Worm (Caenorhabditis elegans) whole organism, L4 larva: ENCODE results near the gene rbm-34.

Experiments used
- F26F4.8 ChIP-seq: fragments of 200-800 bp; sonication (Bioruptor generic); conservative IDR thresholded peaks from 2 replicates; pipeline ENCODE4 v1.3.6; 2022; ENCODE audit warnings: missing genetic modification characterization, missing compliant biosample characterization
- F44E2.7 ChIP-seq: fragments of 200-800 bp; sonication (Bioruptor generic); IDR thresholded peaks from 2 replicates; pipeline ENCODE4 v2.1.2; 2022; ENCODE audit warnings: missing genetic modification characterization, missing compliant biosample characterization
- R02D3.7 ChIP-seq: fragments of 150-350 bp; sonication (generic microtip); optimal IDR thresholded peaks from 3 replicates; lab custom pipeline; 2014; ENCODE audit warnings: missing biosample characterization, missing genetic modification characterization
- T26A8.4 ChIP-seq: fragments of 200-800 bp; sonication (Bioruptor generic); IDR thresholded peaks from 2 replicates; pipeline ENCODE4 v1.3.6; 2022; ENCODE audit warnings: missing genetic modification characterization, missing compliant biosample characterization
- Y105C5A.15 ChIP-seq: fragments of 200-800 bp; sonication (Bioruptor generic); IDR thresholded peaks from 2 replicates; pipeline ENCODE4 v1.3.6; 2022; ENCODE audit warnings: missing genetic modification characterization, missing compliant biosample characterization
- aly-2 ChIP-seq: sonication (generic microtip); optimal IDR thresholded peaks from 2 replicates; lab custom pipeline; 2018; ENCODE audit warnings: missing biosample characterization, missing genetic modification characterization
- ama-1 ChIP-seq: fragments of 150-350 bp; optimal IDR thresholded peaks from 2 replicates; lab custom pipeline; 2014; ENCODE audit warnings: inconsistent platforms, mixed read lengths
- ceh-20 ChIP-seq: fragments of 200-800 bp; sonication (Bioruptor generic); IDR thresholded peaks from 2 replicates; pipeline ENCODE4 v1.3.6; 2022; ENCODE audit warnings: missing genetic modification reagents, missing genetic modification characterization, missing compliant biosample characterization
- ceh-44 ChIP-seq: fragments of 200-800 bp; sonication (Bioruptor generic); IDR thresholded peaks from 2 replicates; pipeline ENCODE4 v1.3.6; 2022; ENCODE audit warnings: missing genetic modification reagents, missing genetic modification characterization, missing compliant biosample characterization
- ctbp-1 ChIP-seq: fragments of 200-800 bp; sonication (Bioruptor generic); IDR thresholded peaks from 2 replicates; pipeline ENCODE4 v1.3.6; 2022; ENCODE audit warnings: missing genetic modification reagents, missing genetic modification characterization, missing compliant biosample characterization
- daf-12 ChIP-seq: fragments of 150-350 bp; optimal IDR thresholded peaks from 2 replicates; lab custom pipeline; 2014; ENCODE audit warnings: missing biosample characterization, missing genetic modification reagents, missing genetic modification characterization
- daf-16 ChIP-seq, 3 experiments: sonication (generic microtip); optimal IDR thresholded peaks; 2 replicates each; lab custom pipeline; 2016 to 2017; ENCODE audit warnings: missing genetic modification characterization in 3 of 3, missing genetic modification reagents in 3 of 3, mild to moderate bottlenecking in 2 of 3, missing compliant biosample characterization in 2 of 3, missing biosample characterization in 1 of 3, moderate library complexity in 1 of 3
- daf-8 ChIP-seq: fragments of 200-800 bp; sonication (Bioruptor generic); IDR thresholded peaks from 2 replicates; pipeline ENCODE4 v1.3.6; 2022; ENCODE audit warnings: missing genetic modification characterization, missing compliant biosample characterization
- dpl-1 ChIP-seq: fragments of 150-350 bp; optimal IDR thresholded peaks from 2 replicates; lab custom pipeline; 2014; ENCODE audit warnings: missing biosample characterization, missing genetic modification reagents, missing genetic modification characterization
- duxl-1 ChIP-seq: sonication (generic microtip); optimal IDR thresholded peaks from 2 replicates; lab custom pipeline; 2016; ENCODE audit warnings: mild to moderate bottlenecking, missing genetic modification characterization, moderate library complexity, missing compliant biosample characterization; ENCODE audit not compliant: poor library complexity
- egl-43 ChIP-seq: fragments of 200-800 bp; sonication (Bioruptor generic); IDR thresholded peaks from 2 replicates; pipeline ENCODE4 v1.3.6; 2022; ENCODE audit warnings: missing genetic modification reagents, missing genetic modification characterization, missing compliant biosample characterization
- fkh-10 ChIP-seq: fragments of 150-350 bp; optimal IDR thresholded peaks from 2 replicates; lab custom pipeline; 2014; ENCODE audit warnings: missing biosample characterization, missing genetic modification reagents, missing genetic modification characterization
- gei-8 ChIP-seq: fragments of 200-800 bp; sonication (Bioruptor generic); optimal IDR thresholded peaks from 2 replicates; lab custom pipeline; 2018; ENCODE audit warnings: mild to moderate bottlenecking, missing genetic modification characterization, missing compliant biosample characterization
- hlh-11 ChIP-seq: fragments of 200-800 bp; sonication (Bioruptor generic); optimal IDR thresholded peaks from 2 replicates; lab custom pipeline; 2018; ENCODE audit warnings: mild to moderate bottlenecking, missing genetic modification characterization, missing compliant biosample characterization
- hlh-30 ChIP-seq: sonication (generic microtip); optimal IDR thresholded peaks from 2 replicates; lab custom pipeline; 2017; ENCODE audit warnings: antibody characterized with exemption, mild to moderate bottlenecking, missing genetic modification characterization, missing compliant biosample characterization; ENCODE audit not compliant: insufficient read depth
- jun-1 ChIP-seq: fragments of 150-350 bp; optimal IDR thresholded peaks from 2 replicates; lab custom pipeline; 2014; ENCODE audit warnings: missing biosample characterization, missing genetic modification reagents, missing genetic modification characterization
- lin-13 ChIP-seq: fragments of 150-350 bp; optimal IDR thresholded peaks from 2 replicates; lab custom pipeline; 2014; ENCODE audit warnings: missing biosample characterization, missing genetic modification reagents, missing genetic modification characterization
- lin-29 ChIP-seq: fragments of 200-800 bp; sonication (Bioruptor generic); IDR thresholded peaks from 2 replicates; pipeline ENCODE4 v1.3.6; 2022; ENCODE audit warnings: missing genetic modification reagents, missing genetic modification characterization, missing compliant biosample characterization
- lin-39 ChIP-seq: fragments of 150-350 bp; optimal IDR thresholded peaks from 2 replicates; lab custom pipeline; 2014; ENCODE audit warnings: missing biosample characterization, missing genetic modification reagents, missing genetic modification characterization
- madf-5 ChIP-seq, 2 experiments: fragments of 200-800 bp; sonication (Bioruptor generic); IDR thresholded peaks; 2 replicates each; pipeline ENCODE4 v1.3.6; 2022; ENCODE audit warnings: missing compliant biosample characterization in 2 of 2, missing genetic modification characterization in 2 of 2
- mdl-1 ChIP-seq, 2 experiments: fragments of 150-350 bp in 1 of 2; sonication (generic microtip) in 1 of 2; optimal IDR thresholded peaks; 2 replicates each; lab custom pipeline; 2014 to 2017; ENCODE audit warnings: missing biosample characterization in 2 of 2, missing genetic modification characterization in 2 of 2
- nhr-111 ChIP-seq: fragments of 200-800 bp; sonication (Bioruptor generic); optimal IDR thresholded peaks from 2 replicates; lab custom pipeline; 2018; ENCODE audit warnings: mild to moderate bottlenecking, missing genetic modification characterization, missing compliant biosample characterization
- nhr-25 ChIP-seq: sonication (generic microtip); optimal IDR thresholded peaks from 2 replicates; lab custom pipeline; 2017; ENCODE audit warnings: missing genetic modification characterization, mild to moderate bottlenecking, missing compliant biosample characterization, antibody characterized with exemption, moderate library complexity, borderline replicate concordance; ENCODE audit not compliant: insufficient read depth
- nhr-42 ChIP-seq: fragments of 200-800 bp; sonication (Bioruptor generic); IDR thresholded peaks from 2 replicates; pipeline ENCODE4 v1.3.6; 2022; ENCODE audit warnings: missing genetic modification characterization, missing compliant biosample characterization
- nhr-77 ChIP-seq: fragments of 150-350 bp; optimal IDR thresholded peaks from 2 replicates; lab custom pipeline; 2014; ENCODE audit warnings: missing biosample characterization, missing genetic modification characterization
- pha-4 ChIP-seq, 2 experiments: fragments of 150-350 bp in 1 of 2; fragments of 200-800 bp in 1 of 2; sonication (Bioruptor generic) in 1 of 2; IDR thresholded peaks in 1 of 2; optimal IDR thresholded peaks in 1 of 2; 2 replicates each; pipeline versions ENCODE4 v1.3.6 to Lab custom; 2014 to 2022; ENCODE audit warnings: missing genetic modification characterization in 2 of 2, missing genetic modification reagents in 2 of 2, missing biosample characterization in 1 of 2, missing compliant biosample characterization in 1 of 2
- set-16 ChIP-seq: fragments of 200-800 bp; sonication (Bioruptor generic); IDR thresholded peaks from 2 replicates; pipeline ENCODE4 v1.3.6; 2022; ENCODE audit warnings: missing genetic modification reagents, missing genetic modification characterization, missing compliant biosample characterization
- skn-1 ChIP-seq: fragments of 150-350 bp; optimal IDR thresholded peaks from 2 replicates; lab custom pipeline; 2014; ENCODE audit warnings: missing biosample characterization, missing genetic modification characterization
- spr-1 ChIP-seq: sonication (generic microtip); optimal IDR thresholded peaks from 2 replicates; lab custom pipeline; 2016; ENCODE audit warnings: mild to moderate bottlenecking, missing genetic modification characterization, missing compliant biosample characterization
- tra-1 ChIP-seq: fragments of 200-800 bp; sonication (Bioruptor generic); IDR thresholded peaks from 2 replicates; pipeline ENCODE4 v1.3.6; 2022; ENCODE audit warnings: missing genetic modification reagents, missing genetic modification characterization, missing compliant biosample characterization
- unc-130 ChIP-seq: sonication (generic microtip); optimal IDR thresholded peaks from 2 replicates; lab custom pipeline; 2016; ENCODE audit warnings: missing genetic modification reagents, missing genetic modification characterization, missing compliant biosample characterization
- unc-62 ChIP-seq, 3 experiments: fragments of 150-350 bp in 1 of 3; sonication (generic microtip); optimal IDR thresholded peaks in 2 of 3; peaks in 1 of 3; 1 replicate in 1 of 3; 2 replicates in 2 of 3; lab custom pipeline; 2014 to 2017; ENCODE audit warnings: missing biosample characterization in 3 of 3, missing genetic modification characterization in 3 of 3, missing genetic modification reagents in 3 of 3, missing genotype in 1 of 3
- zfp-2 ChIP-seq: sonication (generic microtip); optimal IDR thresholded peaks from 2 replicates; lab custom pipeline; 2016; ENCODE audit warnings: mild to moderate bottlenecking, missing genetic modification characterization, missing compliant biosample characterization
- zip-11 ChIP-seq: fragments of 200-800 bp; sonication (Bioruptor generic); IDR thresholded peaks from 2 replicates; pipeline ENCODE4 v1.3.6; 2022; ENCODE audit warnings: missing genetic modification characterization, missing compliant biosample characterization
- ztf-11 ChIP-seq: fragments of 150-350 bp; optimal IDR thresholded peaks from 2 replicates; lab custom pipeline; 2014; ENCODE audit warnings: missing biosample characterization, missing genetic modification characterization
- ztf-7 ChIP-seq: fragments of 150-350 bp; optimal IDR thresholded peaks from 2 replicates; lab custom pipeline; 2014; ENCODE audit warnings: missing biosample characterization, missing genetic modification characterization

rbm-34 gene

DNA sequence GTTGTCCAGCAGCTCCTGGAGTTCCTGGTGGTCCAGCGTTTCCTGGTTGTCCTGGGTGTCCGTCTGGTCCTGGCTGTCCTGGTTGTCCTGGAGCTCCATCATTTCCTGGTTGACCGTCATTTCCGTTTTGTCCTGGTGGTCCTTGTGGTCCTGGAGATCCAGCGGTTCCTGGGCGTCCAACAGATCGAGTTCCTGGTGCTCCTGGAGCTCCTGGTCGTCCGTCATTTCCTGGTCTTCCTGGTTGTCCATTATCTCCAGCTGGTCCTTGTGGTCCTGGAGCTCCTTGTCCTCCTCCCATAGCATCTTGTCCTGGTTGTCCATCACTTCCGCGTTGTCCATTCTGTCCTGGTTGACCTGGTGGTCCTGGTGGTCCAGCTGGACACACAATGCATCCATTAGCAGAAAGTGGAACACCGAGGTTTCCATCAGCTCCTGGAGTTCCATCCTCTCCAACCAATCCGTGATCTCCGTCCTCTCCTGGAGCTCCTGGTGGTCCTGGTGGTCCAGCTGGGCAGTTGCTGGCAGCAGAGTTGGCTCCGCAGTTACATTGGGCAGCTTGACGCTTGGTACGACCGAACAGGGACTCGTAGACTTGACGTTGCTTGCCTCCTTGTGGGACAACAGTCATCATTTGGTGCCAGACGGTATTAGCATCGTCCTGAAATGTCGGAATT lies 23.9 kb downstream of the rbm-34 start:
- TF ChIP-seq gei-8 (GFP tag; lab: Kevin White, UChicago) (peak; percentile 27), hlh-11 (tag; lab: Kevin White, UChicago) (peak; percentile 3), nhr-42 (GFP tag; lab: Robert Waterston, UW) (no peak), Y105C5A.15 (GFP tag; lab: Robert Waterston, UW) (no peak), F26F4.8 (no peak), set-16 (GFP tag; lab: Robert Waterston, UW) (peak; percentile 82), nhr-25 (tag; lab: Kevin White, UChicago) (no peak), egl-43 (peak; percentile 49; the same call in 1 of the 2 replicates), tra-1 (GFP tag; lab: Robert Waterston, UW) (0 out of 2 replicates have a peak, but pooled peaks have one; percentile 20), pha-4 (GFP tag; IDR thresholded peaks at IDR 0.05; lab: Robert Waterston, UW) (no peak), pha-4 (tag; optimal IDR thresholded peaks at IDR 0.05; lab: Kevin White, UChicago) (no peak)
- TF ChIP-seq, all 104 proteins: peak for 5

DNA sequence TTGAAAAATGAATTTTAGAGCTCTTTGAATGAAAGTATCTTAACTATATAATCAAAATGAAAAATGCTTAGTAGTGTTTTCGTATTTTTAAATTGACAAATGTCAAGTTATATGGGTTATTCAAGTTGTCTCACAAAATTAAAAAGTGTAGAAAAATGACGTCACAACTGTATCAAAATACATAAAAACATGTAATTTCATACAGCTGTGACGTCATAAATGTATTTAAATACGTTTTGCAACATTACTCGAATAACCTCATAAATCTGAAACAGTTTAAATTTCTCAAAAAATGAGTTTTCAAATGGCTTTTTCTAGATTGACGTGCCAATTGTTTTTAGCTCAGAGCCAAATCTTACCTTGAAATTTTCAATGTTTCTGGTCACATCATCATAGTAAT lies 24.5 kb downstream of the rbm-34 start:
- no peak for TF ChIP-seq F26F4.8
- TF ChIP-seq ztf-11 = no peak
- TF ChIP-seq daf-8 (GFP tag; lab: Robert Waterston, UW) = no peak
- TF ChIP-seq daf-16 (GFP tag; optimal IDR thresholded peaks at IDR 0.05; lab: Kevin White, UChicago) = no peak
- no peak for TF ChIP-seq daf-16 (tag; optimal IDR thresholded peaks at IDR 0.05; lab: Kevin White, UChicago)
- TF ChIP-seq tra-1 (GFP tag; lab: Robert Waterston, UW) = 0 out of 2 replicates have a peak, but pooled peaks have one; percentile 19
- TF ChIP-seq zip-11 (GFP tag; lab: Robert Waterston, UW) = no peak
- no peak for TF ChIP-seq spr-1 (tag; lab: Kevin White, UChicago)

DNA sequence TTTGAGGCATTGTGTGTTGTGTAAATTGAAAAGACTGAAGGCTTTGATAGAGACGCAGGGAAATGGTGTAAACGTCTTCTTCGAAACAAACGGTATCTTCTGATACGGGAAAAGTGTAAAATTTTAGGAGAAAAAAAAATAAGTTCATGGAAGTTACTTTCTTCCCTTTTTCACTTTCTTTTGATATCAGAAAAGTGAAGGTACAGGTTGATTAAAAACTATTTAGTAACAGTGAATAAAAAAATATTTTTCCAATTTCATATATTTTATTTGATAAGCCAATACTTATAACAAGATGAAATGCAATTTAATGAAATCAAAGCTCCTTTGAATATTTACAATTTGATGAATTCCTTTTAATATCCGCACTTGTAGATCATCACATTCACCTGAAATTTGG lies 25.1 kb downstream of the rbm-34 start, which contains the start of gene col-129:
Gene col-129 (minus strand): TSS at position 101 of the 400 bp plus-strand sequence.
- TF ChIP-seq duxl-1 = no peak
- no peak for TF ChIP-seq ama-1 (lab: Kevin White, UChicago)
- TF ChIP-seq lin-39 (tag; lab: Kevin White, UChicago) = no peak
- no peak for TF ChIP-seq jun-1
- TF ChIP-seq nhr-111 (GFP tag; lab: Kevin White, UChicago) = no peak
- TF ChIP-seq ztf-7 = no peak
- TF ChIP-seq nhr-77 = no peak
- TF ChIP-seq ceh-20 (GFP tag; lab: Robert Waterston, UW) = no peak

DNA sequence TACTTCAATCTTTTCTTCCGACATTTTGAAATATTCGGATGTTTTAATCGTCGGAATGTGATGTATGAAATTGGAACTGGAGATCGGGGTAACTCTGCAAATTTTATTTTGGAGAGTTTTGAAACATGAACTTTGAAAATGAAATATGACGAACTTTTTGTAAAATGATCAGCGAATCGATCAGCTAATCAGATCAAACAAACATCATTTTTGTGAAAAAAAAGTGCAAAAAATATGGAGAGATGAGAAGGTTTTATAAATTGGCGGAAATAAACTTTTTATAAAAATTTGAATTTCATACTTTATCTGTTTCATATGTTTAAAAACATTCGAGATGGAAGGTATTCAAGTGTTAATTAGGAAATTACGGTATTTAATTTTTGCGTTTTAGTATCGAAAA lies 26.3 kb downstream of the rbm-34 start, which contains the start of gene dlc-2:
Gene dlc-2 (minus strand): TSS at position 101 of the 400 bp plus-strand sequence.
- TF ChIP-seq gei-8 (GFP tag; lab: Kevin White, UChicago) (no peak), daf-16 (GFP tag; optimal IDR thresholded peaks at IDR 0.05; lab: Kevin White, UChicago) (no peak), daf-16 (tag; optimal IDR thresholded peaks at IDR 0.05; lab: Kevin White, UChicago) (no peak), T26A8.4 (GFP tag; lab: Robert Waterston, UW) (no peak), lin-39 (tag; lab: Kevin White, UChicago) (no peak), aly-2 (no peak), dpl-1 (GFP tag; lab: Kevin White, UChicago) (no peak), fkh-10 (GFP tag; lab: Kevin White, UChicago) (no peak), zfp-2 (tag; lab: Kevin White, UChicago) (no peak), F26F4.8 (no peak), lin-13 (GFP tag; lab: Kevin White, UChicago) (no peak), unc-130 (GFP tag; lab: Kevin White, UChicago) (no peak)

DNA sequence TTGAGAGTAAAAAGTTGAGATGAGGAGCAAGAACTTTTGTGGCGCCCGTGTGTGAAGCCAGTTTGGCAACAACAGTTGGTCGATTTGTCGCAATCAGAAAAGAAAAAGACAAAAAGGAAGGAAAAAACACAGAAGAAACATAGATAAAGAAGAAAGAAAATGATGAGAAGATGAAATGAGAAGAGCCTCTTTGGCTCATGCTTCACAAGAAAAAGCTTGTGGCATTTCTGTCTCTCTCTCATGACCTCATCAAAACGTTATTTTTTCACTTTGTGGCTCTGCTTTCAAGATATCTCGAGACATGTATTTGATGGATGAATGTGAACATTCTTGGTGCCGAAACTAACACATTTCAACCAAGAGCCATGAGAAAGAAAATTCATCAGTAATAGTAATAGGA lies 27.8 kb downstream of the rbm-34 start:
- no peak for TF ChIP-seq madf-5 (GFP tag; IDR thresholded peaks at IDR 0.05; lab: Robert Waterston, UW)
- TF ChIP-seq hlh-11 (tag; lab: Kevin White, UChicago) = peak; percentile 42
- peak; percentile 56 for TF ChIP-seq hlh-30
- TF ChIP-seq ctbp-1 (GFP tag; lab: Robert Waterston, UW) = no peak
- no peak for TF ChIP-seq lin-29 (GFP tag; lab: Robert Waterston, UW)
- peak in 1 of 2 experiments; percentile 21 for TF ChIP-seq daf-16 (GFP tag; optimal IDR thresholded peaks at IDR 0.05; lab: Kevin White, UChicago)
- TF ChIP-seq daf-16 (tag; optimal IDR thresholded peaks at IDR 0.05; lab: Kevin White, UChicago) = no peak
- no peak for TF ChIP-seq F44E2.7 (GFP tag; lab: Robert Waterston, UW)
- TF ChIP-seq ceh-44 (GFP tag; lab: Robert Waterston, UW) = no peak
- TF ChIP-seq mdl-1 (tag; optimal IDR thresholded peaks at IDR 0.05; lab: Kevin White, UChicago) = no peak
- no peak for TF ChIP-seq daf-12 (tag; lab: Kevin White, UChicago)
- no peak for TF ChIP-seq ceh-20 (GFP tag; lab: Robert Waterston, UW)
- no peak for TF ChIP-seq R02D3.7 (tag; lab: Kevin White, UChicago)
- TF ChIP-seq skn-1 (tag; lab: Kevin White, UChicago) = no peak
- peak in 1 of 2 experiments; percentile 10 for TF ChIP-seq unc-62 (GFP tag; optimal IDR thresholded peaks at IDR 0.05 in 1 of 2; lab: Kevin White, UChicago)
- TF ChIP-seq unc-62 (tag; optimal IDR thresholded peaks at IDR 0.05; lab: Kevin White, UChicago) = no peak
